Fruit fly (Drosophila melanogaster) whole organism: Measurements from ENCODE around the gene elg1.

Experiments
- CG8478 ChIP-seq: fragments of >200 bp; optimal IDR thresholded peaks from 2 replicates; lab custom pipeline; 2018; ENCODE audit warnings: inconsistent platforms
- Dll ChIP-seq: fragments of >200 bp; optimal IDR thresholded peaks from 2 replicates; lab custom pipeline; 2017
- EcR ChIP-seq, 2 experiments: fragments of >200 bp; optimal IDR thresholded peaks; 2 replicates each; lab custom pipeline; 2017; ENCODE audit warnings: missing biosample characterization in 2 of 2, missing genetic modification characterization in 2 of 2, missing genetic modification reagents in 2 of 2
- pan ChIP-seq: fragments of >200 bp; optimal IDR thresholded peaks from 2 replicates; lab custom pipeline; 2017
- psq ChIP-seq: fragments of >200 bp; optimal IDR thresholded peaks from 2 replicates; lab custom pipeline; 2017
- usp ChIP-seq: fragments of >200 bp; optimal IDR thresholded peaks from 2 replicates; lab custom pipeline; 2017; ENCODE audit warnings: missing biosample characterization, missing genetic modification characterization, mixed read lengths

elg1 gene

dm6 chr3L:16175628-16176263 is 43.9 kb downstream of the elg1 start:
- TF ChIP-seq pan = no peak
- TF ChIP-seq CG8478 (lab: Kevin White, UChicago) = no peak
- TF ChIP-seq Dll (lab: Kevin White, UChicago) = no peak
- TF ChIP-seq usp (GFP tag; lab: Kevin White, UChicago) = no peak
- no peak for TF ChIP-seq psq (lab: Kevin White, UChicago)
- TF ChIP-seq EcR (GFP tag; optimal IDR thresholded peaks at IDR 0.05; lab: Kevin White, UChicago) = no peak

dm6 chr3L:16176492-16176891 is 44.7 kb downstream of the elg1 start:
- TF ChIP-seq pan (no peak), CG8478 (lab: Kevin White, UChicago) (no peak), Dll (lab: Kevin White, UChicago) (no peak), usp (GFP tag; lab: Kevin White, UChicago) (no peak), EcR (GFP tag; optimal IDR thresholded peaks at IDR 0.05; lab: Kevin White, UChicago) (no peak), psq (lab: Kevin White, UChicago) (no peak)

DNA sequence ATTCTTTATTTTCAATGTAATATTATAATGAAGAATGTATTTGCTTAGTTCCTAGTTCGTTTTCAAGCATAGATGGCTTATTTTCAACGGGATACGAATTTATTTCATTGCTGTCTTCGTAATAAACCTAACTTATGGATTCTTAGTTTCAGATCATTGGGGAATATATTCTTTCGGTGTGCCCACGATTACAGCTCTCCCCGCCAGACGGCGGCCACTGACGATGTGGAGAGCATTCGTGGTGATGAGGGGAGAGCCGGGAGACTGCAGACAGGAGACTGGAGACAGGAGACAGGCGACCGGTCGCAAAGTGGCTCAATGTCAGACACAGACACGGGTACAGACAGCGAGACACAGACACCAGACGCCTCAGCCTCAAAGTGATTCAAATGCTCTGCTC is 45.5 kb downstream of the elg1 start:
- no peak for TF ChIP-seq EcR (GFP tag; optimal IDR thresholded peaks at IDR 0.05; lab: Kevin White, UChicago)
- no peak for TF ChIP-seq usp (GFP tag; lab: Kevin White, UChicago)
- TF ChIP-seq Dll (lab: Kevin White, UChicago) = no peak
- TF ChIP-seq psq (lab: Kevin White, UChicago) = no peak
- TF ChIP-seq pan = no peak
- no peak for TF ChIP-seq CG8478 (lab: Kevin White, UChicago)

DNA sequence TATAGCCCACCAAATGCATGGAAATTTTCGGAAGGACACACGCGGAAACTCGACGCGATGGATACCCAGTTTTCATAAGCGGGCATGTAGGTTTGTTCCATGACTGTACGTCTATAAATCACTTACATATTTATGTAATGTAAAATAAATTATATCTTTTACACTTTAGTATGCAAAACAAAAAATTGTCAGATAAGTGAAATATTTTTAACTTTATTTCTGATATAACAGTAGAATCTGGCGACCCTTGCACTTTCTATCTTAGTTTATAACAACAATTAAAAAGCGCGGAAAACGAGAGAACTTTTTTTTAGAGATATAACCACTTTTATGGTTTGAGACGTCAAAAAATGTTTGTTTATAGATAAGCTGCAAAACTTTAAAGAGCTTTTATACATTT is 45.9 kb downstream of the elg1 start:
- TF ChIP-seq CG8478 (lab: Kevin White, UChicago) = no peak
- no peak for TF ChIP-seq Dll (lab: Kevin White, UChicago)
- peak; percentile 94 for TF ChIP-seq pan

DNA sequence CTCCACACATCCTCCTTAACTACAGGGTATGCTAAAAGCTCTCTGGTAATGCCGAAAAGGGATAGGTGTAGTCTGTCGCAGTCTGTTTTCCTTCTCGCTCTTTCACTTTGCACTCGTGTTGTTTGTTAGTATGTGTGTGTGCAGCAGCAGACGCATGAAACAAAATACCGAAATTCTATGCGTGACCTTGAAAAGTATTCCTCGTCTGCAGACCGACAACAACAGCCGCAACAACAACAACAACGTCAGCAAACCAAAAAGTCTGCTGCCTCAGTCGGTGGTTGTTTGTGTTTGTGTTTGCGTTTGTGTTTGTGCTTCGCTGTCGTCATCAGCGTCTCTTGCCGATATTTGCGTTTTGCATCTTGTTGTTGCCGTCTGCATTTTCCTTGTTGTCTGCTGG is 46.6 kb downstream of the elg1 start:
- TF ChIP-seq pan = no peak
- TF ChIP-seq CG8478 (lab: Kevin White, UChicago) = no peak
- no peak for TF ChIP-seq Dll (lab: Kevin White, UChicago)
- TF ChIP-seq usp (GFP tag; lab: Kevin White, UChicago) = no peak
- no peak for TF ChIP-seq EcR (GFP tag; optimal IDR thresholded peaks at IDR 0.05; lab: Kevin White, UChicago)
- no peak for TF ChIP-seq psq (lab: Kevin White, UChicago)

- TF ChIP-seq psq (lab: Kevin White, UChicago) = no peak
- TF ChIP-seq CG8478 (lab: Kevin White, UChicago) = no peak
- TF ChIP-seq EcR (GFP tag; optimal IDR thresholded peaks at IDR 0.05; lab: Kevin White, UChicago) = no peak
- TF ChIP-seq Dll (lab: Kevin White, UChicago) = no peak
- TF ChIP-seq usp (GFP tag; lab: Kevin White, UChicago) = no peak
- TF ChIP-seq pan = no peak
Measured at dm6 chr3L:16181330-16181830, 49.6 kb downstream of the elg1 start.

dm6 chr3L:16182633-16183462 is 51.0 kb downstream of the elg1 start:
- no peak for TF ChIP-seq usp (GFP tag; lab: Kevin White, UChicago)

dm6 chr3L:16183493-16183892 is 51.7 kb downstream of the elg1 start:
- no peak for TF ChIP-seq pan
- no peak for TF ChIP-seq psq (lab: Kevin White, UChicago)
- no peak for TF ChIP-seq EcR (GFP tag; optimal IDR thresholded peaks at IDR 0.05; lab: Kevin White, UChicago)
- TF ChIP-seq usp (GFP tag; lab: Kevin White, UChicago) = no peak
- TF ChIP-seq CG8478 (lab: Kevin White, UChicago) = no peak
- TF ChIP-seq Dll (lab: Kevin White, UChicago) = no peak
